Fruit fly (Drosophila melanogaster): ENCODE measurements around the gene CG13919.
A peak's percentile ranks its signal among the peaks of the same experiment; 100 is the strongest.

CG13919 gene

DNA sequence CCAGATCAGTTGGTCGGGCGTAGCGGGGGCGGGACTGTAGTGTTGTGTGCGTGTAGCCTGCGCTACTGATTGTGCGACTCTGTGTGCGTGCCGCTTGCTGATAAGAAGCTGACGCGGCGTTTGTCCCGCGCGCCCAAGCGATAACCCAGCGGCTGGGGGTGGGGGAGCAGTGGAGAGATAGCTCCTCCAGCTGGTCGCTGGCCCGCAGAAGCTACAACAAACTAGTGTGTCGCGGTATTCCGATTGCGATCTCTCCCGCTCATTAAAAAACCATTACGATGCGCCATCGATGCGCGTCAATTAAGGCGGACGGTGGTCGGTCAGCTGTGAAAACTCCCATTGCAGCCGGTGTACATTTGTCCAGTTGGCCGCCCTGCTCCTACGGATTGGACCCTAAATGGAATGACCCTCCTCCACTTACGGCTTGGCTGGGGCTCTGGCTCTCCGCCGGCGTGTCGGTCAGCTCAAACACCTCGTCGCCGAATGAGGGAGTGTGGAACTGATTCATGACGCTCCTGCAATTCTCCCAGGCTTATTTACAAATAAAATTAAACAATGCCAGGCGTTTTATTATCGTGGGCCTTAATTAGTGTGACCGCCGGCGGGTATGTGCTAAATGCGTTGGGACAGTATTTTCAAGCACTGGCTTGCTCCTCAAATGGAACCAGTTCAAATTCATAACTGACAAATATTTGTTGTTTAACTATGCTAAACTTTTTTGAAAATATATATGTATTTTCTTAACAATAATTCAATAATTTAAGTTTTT is 43.0 kb upstream of the CG13919 start, which contains the start of gene CG12104 (continued):
- TF ChIP-seq CG8924 (tag; optimal IDR thresholded peaks at IDR 0.05) (no peak), chif (GFP tag; optimal IDR thresholded peaks at IDR 0.05) (no peak), CG1233 (GFP tag; optimal IDR thresholded peaks at IDR 0.05) (peak; percentile 38), pzg (GFP tag; optimal IDR thresholded peaks at IDR 0.05) (peak; percentile 58), Bdp1 (GFP tag; optimal IDR thresholded peaks at IDR 0.05) (no peak), tgo (GFP tag; IDR thresholded peaks at IDR 0.05) (no peak), CG14667 (GFP tag; IDR thresholded peaks at IDR 0.05) (no peak), wdn (GFP tag; IDR thresholded peaks at IDR 0.05) (no peak), CG12104 (GFP tag; optimal IDR thresholded peaks at IDR 0.05) (peak; percentile 88), CG6765 (GFP tag; optimal IDR thresholded peaks at IDR 0.05) (no peak), CG3838 (GFP tag; optimal IDR thresholded peaks at IDR 0.05) (no peak), z (GFP tag; IDR thresholded peaks at IDR 0.05) (no peak), sd (tag; optimal IDR thresholded peaks at IDR 0.05) (no peak), Sox102F (GFP tag; optimal IDR thresholded peaks at IDR 0.05) (no peak), bab2 (GFP tag; optimal IDR thresholded peaks at IDR 0.05) (no peak), twi (tag; optimal IDR thresholded peaks at IDR 0.05) (no peak), CG3407 (GFP tag; optimal IDR thresholded peaks at IDR 0.05) (peak; percentile 23), CG1832 (GFP tag; optimal IDR thresholded peaks at IDR 0.05) (no peak), Aef1 (GFP tag; IDR thresholded peaks at IDR 0.05) (no peak), CG11456 (GFP tag; IDR thresholded peaks at IDR 0.05) (no peak), CG18599 (GFP tag; optimal IDR thresholded peaks at IDR 0.05) (no peak), CG9817 (tag; optimal IDR thresholded peaks at IDR 0.05) (no peak), CG2678 (tag; optimal IDR thresholded peaks at IDR 0.05) (no peak), unc-4 (GFP tag; IDR thresholded peaks at IDR 0.05; ENCODE audit: partially characterized antibody) (no peak), CG30403 (GFP tag; optimal IDR thresholded peaks at IDR 0.05) (no peak), CG9727 (GFP tag; optimal IDR thresholded peaks at IDR 0.05) (peak; percentile 42), CG5245 (GFP tag; optimal IDR thresholded peaks at IDR 0.05) (no peak), org-1 (GFP tag; optimal IDR thresholded peaks at IDR 0.05) (no peak), CG18476 (GFP tag; optimal IDR thresholded peaks at IDR 0.05) (no peak), odd (GFP tag; optimal IDR thresholded peaks at IDR 0.05) (no peak), BEAF-32 (GFP tag; optimal IDR thresholded peaks at IDR 0.05) (peak; percentile 12), pum (GFP tag; optimal IDR thresholded peaks at IDR 0.05) (no peak), danr (GFP tag; IDR thresholded peaks at IDR 0.05) (no peak), CG17359 (tag; optimal IDR thresholded peaks at IDR 0.05) (no peak), CG9876 (GFP tag; optimal IDR thresholded peaks at IDR 0.05) (no peak), CG11247 (GFP tag; IDR thresholded peaks at IDR 0.05) (no peak), ind (GFP tag; optimal IDR thresholded peaks at IDR 0.05) (no peak), bowl (GFP tag; IDR thresholded peaks at IDR 0.05) (no peak), Xrp1 (GFP tag; IDR thresholded peaks at IDR 0.05) (no peak), sisA (GFP tag; IDR thresholded peaks at IDR 0.05) (no peak), gcm (GFP tag; optimal IDR thresholded peaks at IDR 0.05) (peak; percentile 19), ems (GFP tag; optimal IDR thresholded peaks at IDR 0.05) (no peak), CG4707 (GFP tag; optimal IDR thresholded peaks at IDR 0.05) (no peak), CG10366 (GFP tag; IDR thresholded peaks at IDR 0.05) (no peak), Usf (GFP tag; optimal IDR thresholded peaks at IDR 0.05) (no peak), CG13424 (tag; optimal IDR thresholded peaks at IDR 0.05) (no peak), da (GFP tag; optimal IDR thresholded peaks at IDR 0.05) (no peak), Hand (GFP tag; optimal IDR thresholded peaks at IDR 0.05) (no peak), dan (GFP tag; IDR thresholded peaks at IDR 0.05) (no peak), BtbVII (GFP tag; optimal IDR thresholded peaks at IDR 0.05) (no peak), Oaz (GFP tag; IDR thresholded peaks at IDR 0.05) (no peak)
